Worm (Caenorhabditis elegans): ENCODE measurements around the gene snb-1.

Gene snb-1

DNA sequence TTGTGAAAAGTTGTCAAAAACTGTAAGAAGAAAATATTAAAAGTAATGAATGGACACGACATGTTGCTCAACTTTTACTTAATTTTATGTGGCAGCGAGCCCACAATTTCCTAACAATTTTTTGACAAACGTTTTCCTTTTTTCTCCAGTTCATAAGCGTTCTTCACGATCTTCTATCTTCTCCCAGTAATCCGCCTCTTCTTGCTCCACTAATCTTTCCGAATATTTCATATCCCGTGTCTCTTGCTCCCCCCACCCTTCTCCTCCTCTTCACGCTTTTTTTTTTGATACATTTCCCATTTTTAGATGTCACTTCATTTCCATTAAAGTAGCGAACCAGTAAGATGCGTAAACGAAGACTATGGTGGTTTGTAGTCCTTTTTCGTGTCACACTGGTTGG, 23.4 kb downstream of the snb-1 start, which contains the start of gene scd-2:
scd-2 (plus strand) TSS at position 301 of the 400 bp plus-strand sequence.
- TF ChIP-seq ceh-13 (GFP tag; optimal IDR thresholded peaks at IDR 0.05) (no peak), aly-1 (tag; optimal IDR thresholded peaks at IDR 0.05) (no peak), hnd-1 (tag; optimal IDR thresholded peaks at IDR 0.05) (no peak), tra-4 (tag; optimal IDR thresholded peaks at IDR 0.05) (no peak), hmbx-1 (tag; optimal IDR thresholded peaks at IDR 0.05) (no peak), F13C5.2 (tag; optimal IDR thresholded peaks at IDR 0.05) (no peak), ceh-36 (tag; optimal IDR thresholded peaks at IDR 0.05) (no peak), flt-1 (GFP tag; IDR thresholded peaks at IDR 0.05) (no peak), ets-7 (tag; optimal IDR thresholded peaks at IDR 0.05) (no peak), hmg-4 (GFP tag; optimal IDR thresholded peaks at IDR 0.05) (no peak), tbx-37 (GFP tag; conservative IDR thresholded peaks at IDR 0.05) (no peak), ama-1 (optimal IDR thresholded peaks at IDR 0.05) (no peak), sea-1 (GFP tag; conservative IDR thresholded peaks at IDR 0.05) (no peak), scrt-1 (GFP tag; IDR thresholded peaks at IDR 0.05) (no peak), pes-1 (GFP tag; IDR thresholded peaks at IDR 0.05) (no peak), B0310.2 (tag; optimal IDR thresholded peaks at IDR 0.05) (no peak), tbx-11 (GFP tag; IDR thresholded peaks at IDR 0.05) (no peak)

DNA sequence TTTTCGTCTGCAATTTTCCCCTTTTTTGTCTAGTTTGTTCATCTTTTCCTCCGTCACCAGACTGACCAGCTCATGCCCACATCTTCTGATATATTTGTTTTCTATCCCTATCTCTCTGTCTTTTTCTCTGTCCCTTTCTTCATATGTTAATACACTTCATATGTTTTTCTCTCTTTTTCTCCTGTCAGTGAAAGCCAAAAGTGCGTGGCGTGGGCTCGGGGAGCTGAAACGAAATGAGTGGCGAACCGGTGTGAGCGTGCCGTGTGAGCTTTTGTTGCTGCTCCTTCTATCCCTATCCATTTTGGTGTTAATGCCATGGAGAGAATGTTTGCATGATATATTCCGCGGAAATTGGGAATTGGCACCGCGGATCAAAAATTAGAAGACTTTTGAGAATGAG, 24.4 kb downstream of the snb-1 start:
- TF ChIP-seq ama-1 (optimal IDR thresholded peaks at IDR 0.05): no peak
- TF ChIP-seq hnd-1 (tag; optimal IDR thresholded peaks at IDR 0.05): no peak
- TF ChIP-seq ceh-36 (tag; optimal IDR thresholded peaks at IDR 0.05): no peak
- no peak for TF ChIP-seq flt-1 (GFP tag; IDR thresholded peaks at IDR 0.05)
- TF ChIP-seq scrt-1 (GFP tag; IDR thresholded peaks at IDR 0.05): no peak
- TF ChIP-seq ets-7 (tag; optimal IDR thresholded peaks at IDR 0.05): no peak
- TF ChIP-seq tbx-11 (GFP tag; IDR thresholded peaks at IDR 0.05): no peak
- TF ChIP-seq B0310.2 (tag; optimal IDR thresholded peaks at IDR 0.05): no peak
- no peak for TF ChIP-seq sea-1 (GFP tag; conservative IDR thresholded peaks at IDR 0.05)
- TF ChIP-seq pes-1 (GFP tag; IDR thresholded peaks at IDR 0.05): no peak
- TF ChIP-seq hmg-4 (GFP tag; optimal IDR thresholded peaks at IDR 0.05): no peak
- TF ChIP-seq tbx-37 (GFP tag; conservative IDR thresholded peaks at IDR 0.05): no peak
- TF ChIP-seq hmbx-1 (tag; optimal IDR thresholded peaks at IDR 0.05): no peak
- TF ChIP-seq aly-1 (tag; optimal IDR thresholded peaks at IDR 0.05): no peak
- no peak for TF ChIP-seq tra-4 (tag; optimal IDR thresholded peaks at IDR 0.05)
- TF ChIP-seq ceh-13 (GFP tag; optimal IDR thresholded peaks at IDR 0.05): no peak
- TF ChIP-seq F13C5.2 (tag; optimal IDR thresholded peaks at IDR 0.05): no peak

DNA sequence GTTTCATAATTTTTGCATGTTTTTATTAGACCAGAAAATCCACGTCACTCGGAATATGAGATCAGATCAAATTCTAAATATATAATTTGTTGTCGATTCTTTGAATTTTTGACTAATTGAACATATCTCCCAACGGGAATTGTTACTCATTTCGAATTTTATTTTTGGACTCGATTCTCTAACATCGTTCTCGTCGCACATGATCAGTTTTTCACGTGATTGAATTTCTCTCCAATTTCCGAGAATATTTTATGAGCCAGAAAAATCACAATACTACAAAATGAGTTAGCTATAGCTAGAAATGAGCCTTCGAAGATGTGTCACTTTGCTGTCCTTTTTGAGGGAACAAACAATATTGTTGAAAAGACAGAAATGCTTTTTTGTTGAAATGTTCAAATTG, 25.5 kb downstream of the snb-1 start:
- TF ChIP-seq tra-4 (tag; optimal IDR thresholded peaks at IDR 0.05): no peak
- no peak for TF ChIP-seq scrt-1 (GFP tag; IDR thresholded peaks at IDR 0.05)
- no peak for TF ChIP-seq ama-1 (optimal IDR thresholded peaks at IDR 0.05)
- no peak for TF ChIP-seq sea-1 (GFP tag; conservative IDR thresholded peaks at IDR 0.05)
- TF ChIP-seq ets-7 (tag; optimal IDR thresholded peaks at IDR 0.05): no peak
- no peak for TF ChIP-seq B0310.2 (tag; optimal IDR thresholded peaks at IDR 0.05)
- no peak for TF ChIP-seq hnd-1 (tag; optimal IDR thresholded peaks at IDR 0.05)
- TF ChIP-seq tbx-37 (GFP tag; conservative IDR thresholded peaks at IDR 0.05): no peak
- no peak for TF ChIP-seq tbx-11 (GFP tag; IDR thresholded peaks at IDR 0.05)
- no peak for TF ChIP-seq F13C5.2 (tag; optimal IDR thresholded peaks at IDR 0.05)
- TF ChIP-seq hmbx-1 (tag; optimal IDR thresholded peaks at IDR 0.05): no peak

DNA sequence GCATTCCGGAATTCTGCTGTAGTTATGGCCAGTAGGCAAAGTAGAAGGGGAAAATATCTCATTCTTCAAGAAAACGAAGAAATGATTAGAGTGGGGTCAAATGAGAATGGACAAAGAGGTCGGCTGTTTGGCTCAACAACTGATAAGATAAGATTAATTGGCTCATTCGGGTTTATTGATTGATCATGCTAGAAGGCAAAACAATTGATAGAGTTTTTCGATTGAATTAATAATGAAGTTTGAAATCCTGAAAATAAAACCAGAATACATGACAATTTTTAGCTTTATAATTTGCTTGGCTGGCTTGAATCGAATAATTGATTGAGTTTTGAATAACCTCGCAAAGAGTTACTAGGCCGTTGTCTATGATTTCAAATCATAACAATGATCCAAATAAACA, 30.1 kb downstream of the snb-1 start, which contains the start of gene ppt-1:
ppt-1 (minus strand) TSS at position 101 of the 400 bp plus-strand sequence.
- TF ChIP-seq F13C5.2 (tag; optimal IDR thresholded peaks at IDR 0.05): no peak
- no peak for TF ChIP-seq aly-1 (tag; optimal IDR thresholded peaks at IDR 0.05)
- no peak for TF ChIP-seq ets-7 (tag; optimal IDR thresholded peaks at IDR 0.05)
- no peak for TF ChIP-seq ama-1 (optimal IDR thresholded peaks at IDR 0.05)
- no peak for TF ChIP-seq hmbx-1 (tag; optimal IDR thresholded peaks at IDR 0.05)
- TF ChIP-seq ceh-36 (tag; optimal IDR thresholded peaks at IDR 0.05): no peak
- no peak for TF ChIP-seq scrt-1 (GFP tag; IDR thresholded peaks at IDR 0.05)
- TF ChIP-seq hmg-4 (GFP tag; optimal IDR thresholded peaks at IDR 0.05): no peak
- TF ChIP-seq tra-4 (tag; optimal IDR thresholded peaks at IDR 0.05): no peak
- TF ChIP-seq tbx-11 (GFP tag; IDR thresholded peaks at IDR 0.05): no peak

ce11 chrV:6621894-6622293, 34.4 kb downstream of the snb-1 start, which contains the start of gene nhr-37:
TSS of gene nhr-37 (plus strand) at chrV:6622194.
- no peak for TF ChIP-seq hmbx-1 (tag; optimal IDR thresholded peaks at IDR 0.05)
- TF ChIP-seq ceh-13 (GFP tag; optimal IDR thresholded peaks at IDR 0.05): no peak
- TF ChIP-seq tbx-37 (GFP tag; conservative IDR thresholded peaks at IDR 0.05): no peak
- no peak for TF ChIP-seq pes-1 (GFP tag; IDR thresholded peaks at IDR 0.05)
- no peak for TF ChIP-seq tbx-11 (GFP tag; IDR thresholded peaks at IDR 0.05)
- no peak for TF ChIP-seq hmg-4 (GFP tag; optimal IDR thresholded peaks at IDR 0.05)
- TF ChIP-seq F13C5.2 (tag; optimal IDR thresholded peaks at IDR 0.05): no peak
- TF ChIP-seq ets-7 (tag; optimal IDR thresholded peaks at IDR 0.05): no peak
- TF ChIP-seq ceh-36 (tag; optimal IDR thresholded peaks at IDR 0.05): no peak
- TF ChIP-seq scrt-1 (GFP tag; IDR thresholded peaks at IDR 0.05): no peak
- TF ChIP-seq flt-1 (GFP tag; IDR thresholded peaks at IDR 0.05): no peak
- TF ChIP-seq ama-1 (optimal IDR thresholded peaks at IDR 0.05): no peak
- TF ChIP-seq aly-1 (tag; optimal IDR thresholded peaks at IDR 0.05): no peak

DNA sequence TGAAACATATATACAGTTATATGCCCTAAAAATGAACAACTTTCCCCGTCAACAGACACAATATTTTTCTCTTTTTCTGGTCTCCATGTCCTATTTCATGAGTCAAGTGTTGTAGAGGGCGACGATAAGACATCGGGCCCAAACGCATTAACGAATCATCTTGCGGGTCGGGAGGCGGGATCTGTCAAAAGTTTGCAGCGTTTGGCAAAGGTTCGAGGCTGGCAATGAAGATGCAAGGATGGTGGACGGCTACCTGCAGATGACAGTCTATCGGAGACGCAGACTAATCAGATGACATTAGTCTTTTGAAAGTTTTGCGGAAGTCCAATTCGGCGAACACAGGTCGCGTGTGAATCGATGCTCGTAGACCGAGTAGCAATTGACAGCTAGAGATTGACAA, 35.5 kb downstream of the snb-1 start:
- TF ChIP-seq B0310.2 (tag; optimal IDR thresholded peaks at IDR 0.05): no peak
- no peak for TF ChIP-seq ceh-13 (GFP tag; optimal IDR thresholded peaks at IDR 0.05)
- TF ChIP-seq ama-1 (optimal IDR thresholded peaks at IDR 0.05): no peak
- TF ChIP-seq sea-1 (GFP tag; conservative IDR thresholded peaks at IDR 0.05): no peak
- no peak for TF ChIP-seq tra-4 (tag; optimal IDR thresholded peaks at IDR 0.05)
- no peak for TF ChIP-seq pes-1 (GFP tag; IDR thresholded peaks at IDR 0.05)
- no peak for TF ChIP-seq flt-1 (GFP tag; IDR thresholded peaks at IDR 0.05)
- TF ChIP-seq tbx-37 (GFP tag; conservative IDR thresholded peaks at IDR 0.05): no peak
- no peak for TF ChIP-seq hmg-4 (GFP tag; optimal IDR thresholded peaks at IDR 0.05)
- TF ChIP-seq hnd-1 (tag; optimal IDR thresholded peaks at IDR 0.05): no peak
- TF ChIP-seq ets-7 (tag; optimal IDR thresholded peaks at IDR 0.05): no peak
- no peak for TF ChIP-seq tbx-11 (GFP tag; IDR thresholded peaks at IDR 0.05)
- no peak for TF ChIP-seq scrt-1 (GFP tag; IDR thresholded peaks at IDR 0.05)
- no peak for TF ChIP-seq F13C5.2 (tag; optimal IDR thresholded peaks at IDR 0.05)
- TF ChIP-seq ceh-36 (tag; optimal IDR thresholded peaks at IDR 0.05): no peak
- no peak for TF ChIP-seq aly-1 (tag; optimal IDR thresholded peaks at IDR 0.05)

DNA sequence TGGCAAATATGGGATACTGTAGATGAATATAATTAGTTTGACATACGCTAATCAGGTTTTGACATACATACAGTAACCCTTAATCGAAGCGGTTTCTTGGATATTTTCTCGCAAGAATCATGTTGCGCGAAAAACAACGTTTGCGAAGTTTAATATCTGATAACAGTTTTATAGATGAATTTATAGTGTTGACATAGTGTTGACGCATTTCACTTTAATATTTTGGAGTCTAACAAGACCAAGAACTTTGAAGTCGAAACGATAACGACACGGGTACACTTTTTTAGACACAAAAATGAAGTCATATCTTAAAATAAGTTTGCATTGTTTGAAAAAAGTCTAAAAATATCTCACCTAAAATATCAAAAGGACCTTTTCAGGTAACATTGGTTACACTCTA, 40.0 kb downstream of the snb-1 start:
- no peak for TF ChIP-seq tbx-11 (GFP tag; IDR thresholded peaks at IDR 0.05)
- no peak for TF ChIP-seq ceh-13 (GFP tag; optimal IDR thresholded peaks at IDR 0.05)
- no peak for TF ChIP-seq pes-1 (GFP tag; IDR thresholded peaks at IDR 0.05)
- TF ChIP-seq B0310.2 (tag; optimal IDR thresholded peaks at IDR 0.05): no peak
- no peak for TF ChIP-seq ceh-36 (tag; optimal IDR thresholded peaks at IDR 0.05)
- TF ChIP-seq sea-1 (GFP tag; conservative IDR thresholded peaks at IDR 0.05): no peak
- no peak for TF ChIP-seq hmbx-1 (tag; optimal IDR thresholded peaks at IDR 0.05)
- no peak for TF ChIP-seq ama-1 (optimal IDR thresholded peaks at IDR 0.05)
- TF ChIP-seq tbx-37 (GFP tag; conservative IDR thresholded peaks at IDR 0.05): no peak
- no peak for TF ChIP-seq flt-1 (GFP tag; IDR thresholded peaks at IDR 0.05)
- no peak for TF ChIP-seq aly-1 (tag; optimal IDR thresholded peaks at IDR 0.05)
- no peak for TF ChIP-seq hnd-1 (tag; optimal IDR thresholded peaks at IDR 0.05)
- no peak for TF ChIP-seq scrt-1 (GFP tag; IDR thresholded peaks at IDR 0.05)
- TF ChIP-seq ets-7 (tag; optimal IDR thresholded peaks at IDR 0.05): no peak
- TF ChIP-seq hmg-4 (GFP tag; optimal IDR thresholded peaks at IDR 0.05): no peak
- TF ChIP-seq tra-4 (tag; optimal IDR thresholded peaks at IDR 0.05): no peak
- TF ChIP-seq F13C5.2 (tag; optimal IDR thresholded peaks at IDR 0.05): no peak
